Worm (Caenorhabditis elegans): ENCODE data around the gene F13A7.12.

Gene F13A7.12

ce11 chrV:16350775-16351378 lies 45.0 kb upstream of the F13A7.12 start (continued):
- TF ChIP-seq madf-3 (GFP tag; IDR thresholded peaks at IDR 0.05), result no peak
- TF ChIP-seq egrh-3 (GFP tag; IDR thresholded peaks at IDR 0.05), result peak; percentile 22; the same call in 1 of the 2 replicates
- no peak for TF ChIP-seq F55B11.4 (tag; optimal IDR thresholded peaks at IDR 0.05; ENCODE audit: borderline replicate concordance, insufficient read depth)
- TF ChIP-seq Y56A3A.18 (GFP tag; IDR thresholded peaks at IDR 0.05), result 0 out of 2 replicates have a peak, but pooled peaks have one; percentile 45
- peak; percentile 12 for TF ChIP-seq gei-17 (GFP tag; optimal IDR thresholded peaks at IDR 0.05)
- no peak for TF ChIP-seq F57C9.4 (tag; optimal IDR thresholded peaks at IDR 0.05)
- no peak for TF ChIP-seq repo-1 (tag; optimal IDR thresholded peaks at IDR 0.05)
- TF ChIP-seq let-526 (GFP tag; IDR thresholded peaks at IDR 0.05), result peak; percentile 63; the same call in 1 of the 2 replicates
- TF ChIP-seq ets-4 (GFP tag; optimal IDR thresholded peaks at IDR 0.05), result peak; percentile 48
- no peak for TF ChIP-seq Y95B8A.8 (GFP tag; IDR thresholded peaks at IDR 0.05)
- no peak for TF ChIP-seq die-1 (tag; optimal IDR thresholded peaks at IDR 0.05)
- TF ChIP-seq tlf-1 (GFP tag; optimal IDR thresholded peaks at IDR 0.05), result no peak
- no peak for TF ChIP-seq sea-2 (GFP tag; IDR thresholded peaks at IDR 0.05)
- no peak for TF ChIP-seq dpff-1 (tag; optimal IDR thresholded peaks at IDR 0.05)
- TF ChIP-seq zfh-2 (GFP tag; conservative IDR thresholded peaks at IDR 0.05), result peak; percentile 92
- no peak for TF ChIP-seq athp-1 (tag; optimal IDR thresholded peaks at IDR 0.05)
- peak; percentile 42; the same call in 1 of the 2 replicates for TF ChIP-seq dox-1 (GFP tag; IDR thresholded peaks at IDR 0.05)
- TF ChIP-seq ztf-18 (tag; optimal IDR thresholded peaks at IDR 0.05), result no peak
- TF ChIP-seq Y79H2A.3 (GFP tag; conservative IDR thresholded peaks at IDR 0.05), result no peak
- TF ChIP-seq lin-40 (tag; optimal IDR thresholded peaks at IDR 0.05), result no peak
- TF ChIP-seq nhr-179 (tag; optimal IDR thresholded peaks at IDR 0.05), result no peak
- no peak for TF ChIP-seq let-607 (tag; optimal IDR thresholded peaks at IDR 0.05)
- TF ChIP-seq ccch-3 (GFP tag; optimal IDR thresholded peaks at IDR 0.05), result no peak
- no peak for TF ChIP-seq tbp1 (GFP tag; optimal IDR thresholded peaks at IDR 0.05)
- no peak for TF ChIP-seq snpc-4 (GFP tag; optimal IDR thresholded peaks at IDR 0.05)
- peak; percentile 34 to 58 (median 40) for TF ChIP-seq snpc-4 (tag; optimal IDR thresholded peaks at IDR 0.05)
- TF ChIP-seq K12H6.12 (tag; optimal IDR thresholded peaks at IDR 0.05), result peak; percentile 65
- peak; percentile 89 for TF ChIP-seq nhr-80 (tag; optimal IDR thresholded peaks at IDR 0.05)
- no peak for TF ChIP-seq F49E8.2 (tag; optimal IDR thresholded peaks at IDR 0.05; ENCODE audit: insufficient read depth)
- no peak for TF ChIP-seq B0019.2 (GFP tag; conservative IDR thresholded peaks at IDR 0.05)
- no peak for TF ChIP-seq D2030.7 (GFP tag; IDR thresholded peaks at IDR 0.05)
- TF ChIP-seq hlh-26 (GFP tag; conservative IDR thresholded peaks at IDR 0.05), result no peak
- TF ChIP-seq hmg-1.2 (GFP tag; IDR thresholded peaks at IDR 0.05), result peak; percentile 77
- no peak for TF ChIP-seq ceh-58 (GFP tag; IDR thresholded peaks at IDR 0.05)
- no peak for TF ChIP-seq aptf-2 (GFP tag; conservative IDR thresholded peaks at IDR 0.05)
- TF ChIP-seq attf-5 (GFP tag; optimal IDR thresholded peaks at IDR 0.05), result peak; percentile 55
- no peak for TF ChIP-seq snpc-3.4 (tag; optimal IDR thresholded peaks at IDR 0.05)
- no peak for TF ChIP-seq cebp-1 (GFP tag; IDR thresholded peaks at IDR 0.05)
- TF ChIP-seq cebp-1 (tag; optimal IDR thresholded peaks at IDR 0.05), result peak; percentile 61
- no peak for TF ChIP-seq dpl-1 (GFP tag; optimal IDR thresholded peaks at IDR 0.05)
- TF ChIP-seq ZK185.1 (tag; optimal IDR thresholded peaks at IDR 0.05; ENCODE audit: poor library complexity, severe bottlenecking), result no peak
- no peak for TF ChIP-seq lag-1 (GFP tag; IDR thresholded peaks at IDR 0.05)
- TF ChIP-seq F39B2.1 (GFP tag; IDR thresholded peaks at IDR 0.05), result no peak
- no peak for TF ChIP-seq rpc-1 (optimal IDR thresholded peaks at IDR 0.05)
- no peak for TF ChIP-seq rpc-1 (tag; optimal IDR thresholded peaks at IDR 0.05)
- no peak for TF ChIP-seq hlh-12 (tag; optimal IDR thresholded peaks at IDR 0.05)
- no peak for TF ChIP-seq T26A5.8 (tag; optimal IDR thresholded peaks at IDR 0.05)
- TF ChIP-seq rcor-1 (GFP tag; IDR thresholded peaks at IDR 0.05), result no peak
- TF ChIP-seq lsl-1 (GFP tag; optimal IDR thresholded peaks at IDR 0.05), result no peak

All from whole organism, young adult.